Fruit fly (Drosophila melanogaster): ENCODE data around the gene CG34273.

dm6 chr3R:14560635-14561034 lies 43.8 kb downstream of the CG34273 start, which contains the start of gene Jig:
- TF ChIP-seq CG6254 (GFP tag; optimal IDR thresholded peaks at IDR 0.05) (no peak), Abd-B (GFP tag; optimal IDR thresholded peaks at IDR 0.05) (no peak), CG30403 (GFP tag; optimal IDR thresholded peaks at IDR 0.05) (no peak), stwl (tag; optimal IDR thresholded peaks at IDR 0.05) (no peak), pita (GFP tag; optimal IDR thresholded peaks at IDR 0.05) (no peak), MTF-1 (GFP tag; optimal IDR thresholded peaks at IDR 0.05; ENCODE audit: borderline replicate concordance) (no peak), Mes4 (GFP tag; optimal IDR thresholded peaks at IDR 0.05) (no peak), maf-S (GFP tag; optimal IDR thresholded peaks at IDR 0.05) (no peak), kay (GFP tag; optimal IDR thresholded peaks at IDR 0.05) (no peak)
